Fruit fly (Drosophila melanogaster) whole organism, embryonic: Measurements from ENCODE around the gene CG14442.

Source experiments
- CG14441 ChIP-seq: fragments of 200-800 bp; sonication (Bioruptor generic); IDR thresholded peaks from 2 replicates; pipeline ENCODE4 v1.3.6; 2022; ENCODE audit warnings: missing biosample characterization, missing genetic modification characterization
- CG2129 ChIP-seq: fragments of 200-800 bp; sonication (Bioruptor generic); IDR thresholded peaks from 2 replicates; pipeline ENCODE4 v1.3.6; 2022; ENCODE audit warnings: missing biosample characterization, missing genetic modification characterization; ENCODE audit not compliant: partially characterized antibody
- CG6654 ChIP-seq: fragments of 200-800 bp; sonication (Bioruptor generic); optimal IDR thresholded peaks from 2 replicates; lab custom pipeline; 2017; ENCODE audit warnings: missing biosample characterization, mild to moderate bottlenecking, missing genetic modification characterization
- CG7963 ChIP-seq: fragments of 200-800 bp; sonication (Bioruptor generic); IDR thresholded peaks from 3 replicates; pipeline ENCODE4 v1.3.6; 2022; ENCODE audit warnings: missing biosample characterization, missing genetic modification characterization; ENCODE audit not compliant: partially characterized antibody
- Nf-YC ChIP-seq: fragments of 200-800 bp; optimal IDR thresholded peaks from 3 replicates; lab custom pipeline; 2019; ENCODE audit warnings: missing biosample characterization, mild to moderate bottlenecking, missing genetic modification characterization, moderate library complexity
- bsh ChIP-seq, 2 experiments: fragments of 200-800 bp; sonication (Bioruptor generic); optimal IDR thresholded peaks; 2 replicates each; lab custom pipeline; 2017 to 2018; ENCODE audit warnings: mild to moderate bottlenecking in 2 of 2, missing biosample characterization in 2 of 2, missing genetic modification characterization in 2 of 2, moderate library complexity in 1 of 2
- cato ChIP-seq: fragments of 200-800 bp; sonication (Bioruptor generic); optimal IDR thresholded peaks from 2 replicates; lab custom pipeline; 2016; ENCODE audit warnings: missing biosample characterization, missing genetic modification characterization, borderline replicate concordance
- z ChIP-seq: fragments of 200-800 bp; sonication (Bioruptor generic); IDR thresholded peaks from 3 replicates; pipeline ENCODE4 v1.3.6; 2022; ENCODE audit warnings: missing biosample characterization, missing genetic modification characterization

DNA sequence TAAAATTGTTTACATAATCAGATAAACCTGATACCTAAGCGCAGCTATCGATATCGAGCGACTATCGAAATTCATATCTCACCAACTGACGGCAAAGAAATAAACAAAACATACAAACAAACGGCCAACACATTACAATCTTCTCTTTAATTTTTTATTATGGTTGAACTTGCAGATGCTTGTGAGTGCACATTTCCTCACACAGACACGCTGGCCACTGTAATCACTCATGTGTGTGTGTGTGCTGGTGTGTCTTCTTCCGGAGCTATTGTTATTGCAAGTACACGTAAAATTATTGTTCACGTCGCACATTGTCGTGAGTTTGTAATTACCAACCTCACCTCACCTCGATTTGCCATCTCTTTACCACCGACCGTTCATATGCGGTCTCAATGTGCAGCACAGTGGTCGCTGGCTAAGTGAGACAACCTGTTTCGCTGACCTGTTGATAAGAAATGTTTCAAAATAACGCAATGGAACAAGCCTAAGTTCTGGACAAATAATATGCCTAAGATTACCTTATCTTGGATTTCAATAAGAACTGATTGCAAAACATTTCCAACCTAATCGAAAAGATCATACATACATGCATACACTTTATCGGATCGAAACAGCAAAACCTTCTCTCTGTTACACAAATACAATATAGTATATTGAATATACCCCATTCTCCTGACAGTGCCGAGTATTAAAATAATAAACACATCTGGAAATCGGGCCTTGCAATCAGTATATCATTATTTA lies 10.4 kb upstream of the CG14442 start:
- TF ChIP-seq CG7963 (GFP tag; lab: Robert Waterston, UW) (no peak), Nf-YC (tag; lab: Kevin White, UChicago) (peak; percentile 8), cato (GFP tag; lab: Kevin White, UChicago) (no peak), z (no peak), CG6654 (GFP tag; lab: Kevin White, UChicago) (no peak), CG14441 (GFP tag; lab: Robert Waterston, UW) (peak; percentile 81), CG2129 (GFP tag; lab: Robert Waterston, UW) (no peak), bsh (GFP tag; optimal IDR thresholded peaks at IDR 0.05; lab: Kevin White, UChicago) (peak in 1 of 2 experiments; percentile 11)
